Worm (Caenorhabditis elegans) whole organism, L1 larva: ENCODE measurements around the gene tre-2.

Experiments
- C16A3.4 ChIP-seq: fragments of 150-350 bp; optimal IDR thresholded peaks from 2 replicates; lab custom pipeline; 2014; ENCODE audit warnings: missing biosample characterization, missing genetic modification characterization
- Y116A8C.19 ChIP-seq: sonication (generic microtip); optimal IDR thresholded peaks from 2 replicates; lab custom pipeline; 2016; ENCODE audit warnings: missing compliant biosample characterization, missing genetic modification characterization, borderline replicate concordance
- alr-1 ChIP-seq: fragments of 200-800 bp; sonication (Bioruptor generic); optimal IDR thresholded peaks from 2 replicates; lab custom pipeline; 2018; ENCODE audit warnings: borderline replicate concordance, mild to moderate bottlenecking, missing genetic modification characterization, missing compliant biosample characterization
- aly-2 ChIP-seq: fragments of 150-350 bp; optimal IDR thresholded peaks from 2 replicates; lab custom pipeline; 2014; ENCODE audit warnings: missing biosample characterization, missing genetic modification characterization
- ama-1 ChIP-seq: fragments of 150-350 bp; optimal IDR thresholded peaks from 2 replicates; lab custom pipeline; 2014
- blmp-1 ChIP-seq: fragments of 150-350 bp; optimal IDR thresholded peaks from 2 replicates; lab custom pipeline; 2014; ENCODE audit warnings: missing biosample characterization, missing genetic modification characterization
- ceh-82 ChIP-seq, 3 experiments: fragments of 150-350 bp in 1 of 3; sonication (generic microtip) in 2 of 3; optimal IDR thresholded peaks; 2 replicates each; lab custom pipeline; 2014 to 2017; ENCODE audit warnings: missing biosample characterization in 3 of 3, missing genetic modification characterization in 3 of 3
- ceh-90 ChIP-seq: sonication (generic microtip); optimal IDR thresholded peaks from 2 replicates; lab custom pipeline; 2016; ENCODE audit warnings: missing genetic modification characterization, missing compliant biosample characterization
- dsc-1 ChIP-seq: sonication (generic microtip); optimal IDR thresholded peaks from 2 replicates; lab custom pipeline; 2016; ENCODE audit warnings: mild to moderate bottlenecking, missing genetic modification characterization, missing compliant biosample characterization
- efl-1 ChIP-seq, 4 experiments: fragments of 150-350 bp; optimal IDR thresholded peaks in 3 of 4; peaks in 1 of 4; 1 replicate in 1 of 4; 2 replicates in 3 of 4; lab custom pipeline; 2014; ENCODE audit warnings: missing biosample characterization in 2 of 4, missing genetic modification characterization in 2 of 4, missing genetic modification reagents in 2 of 4
- efl-3 ChIP-seq: fragments of 200-800 bp; sonication (Bioruptor generic); optimal IDR thresholded peaks from 2 replicates; lab custom pipeline; 2018; ENCODE audit warnings: mild to moderate bottlenecking, missing genetic modification characterization, missing compliant biosample characterization
- elt-2 ChIP-seq: sonication (generic microtip); optimal IDR thresholded peaks from 2 replicates; lab custom pipeline; 2016; ENCODE audit warnings: missing genetic modification characterization, mild to moderate bottlenecking, inconsistent platforms, missing compliant biosample characterization, missing genetic modification reagents
- elt-3 ChIP-seq, 6 experiments: fragments of 150-350 bp in 1 of 6; sonication (generic microtip); optimal IDR thresholded peaks; 2 replicates each; lab custom pipeline; 2017 to 2018; ENCODE audit warnings: missing biosample characterization in 6 of 6, missing genetic modification characterization in 6 of 6, inconsistent platforms in 1 of 6
- fkh-10 ChIP-seq: sonication (generic microtip); optimal IDR thresholded peaks from 2 replicates; lab custom pipeline; 2017; ENCODE audit warnings: missing biosample characterization, missing genetic modification reagents, missing genetic modification characterization
- fkh-8 ChIP-seq: sonication (generic microtip); optimal IDR thresholded peaks from 2 replicates; lab custom pipeline; 2016; ENCODE audit warnings: mild to moderate bottlenecking, missing genetic modification characterization, missing compliant biosample characterization
- fos-1 ChIP-seq: fragments of 150-350 bp; optimal IDR thresholded peaks from 2 replicates; lab custom pipeline; 2014; ENCODE audit warnings: missing biosample characterization, missing genetic modification characterization
- isw-1 ChIP-seq: fragments of 200-800 bp; sonication (Bioruptor generic); IDR thresholded peaks from 2 replicates; pipeline ENCODE4 v1.3.6; 2022; ENCODE audit warnings: missing genetic modification characterization, missing compliant biosample characterization
- jun-1 ChIP-seq: fragments of 150-350 bp; optimal IDR thresholded peaks from 2 replicates; lab custom pipeline; 2014; ENCODE audit warnings: missing biosample characterization, missing genetic modification reagents, missing genetic modification characterization
- lin-13 ChIP-seq: fragments of 150-350 bp; optimal IDR thresholded peaks from 2 replicates; lab custom pipeline; 2014; ENCODE audit warnings: missing biosample characterization, missing genetic modification reagents, missing genetic modification characterization
- lin-14 ChIP-seq: fragments of 200-800 bp; sonication (Bioruptor generic); optimal IDR thresholded peaks from 2 replicates; lab custom pipeline; 2018; ENCODE audit warnings: mild to moderate bottlenecking, missing genetic modification characterization, moderate library complexity, missing compliant biosample characterization
- lin-39 ChIP-seq: fragments of 150-350 bp; optimal IDR thresholded peaks from 2 replicates; lab custom pipeline; 2014; ENCODE audit warnings: missing biosample characterization, missing genetic modification reagents, missing genetic modification characterization
- lir-3 ChIP-seq: sonication (generic microtip); optimal IDR thresholded peaks from 2 replicates; lab custom pipeline; 2016; ENCODE audit warnings: mild to moderate bottlenecking, missing genetic modification characterization, moderate library complexity, missing compliant biosample characterization; ENCODE audit not compliant: poor library complexity
- mab-9 ChIP-seq: fragments of 200-800 bp; sonication (Bioruptor generic); IDR thresholded peaks from 2 replicates; pipeline ENCODE4 v1.3.6; 2022; ENCODE audit warnings: missing genetic modification reagents, missing genetic modification characterization, missing compliant biosample characterization
- mdl-1 ChIP-seq, 2 experiments: fragments of 150-350 bp; optimal IDR thresholded peaks; 2 replicates each; lab custom pipeline; 2014 to 2017; ENCODE audit warnings: missing biosample characterization in 2 of 2, missing genetic modification characterization in 2 of 2, inconsistent platforms in 1 of 2
- mep-1 ChIP-seq: fragments of 150-350 bp; optimal IDR thresholded peaks from 2 replicates; lab custom pipeline; 2014; ENCODE audit warnings: missing biosample characterization, missing genetic modification characterization
- nhr-11 ChIP-seq: fragments of 150-350 bp; optimal IDR thresholded peaks from 2 replicates; lab custom pipeline; 2014; ENCODE audit warnings: missing biosample characterization, missing genetic modification characterization
- nhr-12 ChIP-seq: sonication (generic microtip); optimal IDR thresholded peaks from 2 replicates; lab custom pipeline; 2017; ENCODE audit warnings: missing biosample characterization, missing genetic modification characterization
- nhr-19 ChIP-seq: fragments of 200-800 bp; sonication (Bioruptor generic); conservative IDR thresholded peaks from 2 replicates; pipeline ENCODE4 v1.3.6; 2022; ENCODE audit warnings: missing genetic modification characterization, missing compliant biosample characterization
- nhr-20 ChIP-seq: sonication (generic microtip); optimal IDR thresholded peaks from 2 replicates; lab custom pipeline; 2016; ENCODE audit warnings: mild to moderate bottlenecking, missing genetic modification characterization, missing compliant biosample characterization
- nhr-237 ChIP-seq: fragments of 150-350 bp; optimal IDR thresholded peaks from 2 replicates; lab custom pipeline; 2014; ENCODE audit warnings: missing biosample characterization, missing genetic modification characterization
- nhr-84 ChIP-seq: sonication (generic microtip); optimal IDR thresholded peaks from 2 replicates; lab custom pipeline; 2017; ENCODE audit warnings: missing biosample characterization, missing genetic modification characterization
- nhr-85 ChIP-seq: sonication (generic microtip); peaks from one replicate; lab custom pipeline; 2016; ENCODE audit warnings: missing genetic modification characterization, inconsistent platforms, missing compliant biosample characterization
- pag-3 ChIP-seq: sonication (generic microtip); optimal IDR thresholded peaks from 2 replicates; lab custom pipeline; 2017; ENCODE audit warnings: missing genetic modification characterization, mild to moderate bottlenecking, missing compliant biosample characterization, antibody characterized with exemption, borderline replicate concordance; ENCODE audit not compliant: insufficient read depth
- pqm-1 ChIP-seq: sonication (generic microtip); optimal IDR thresholded peaks from 3 replicates; lab custom pipeline; 2017; ENCODE audit warnings: missing biosample characterization, missing genetic modification characterization
- rnt-1 ChIP-seq: sonication (generic microtip); optimal IDR thresholded peaks from 2 replicates; lab custom pipeline; 2016; ENCODE audit warnings: mild to moderate bottlenecking, missing genetic modification characterization, moderate library complexity, missing compliant biosample characterization
- skn-1 ChIP-seq: fragments of 150-350 bp; optimal IDR thresholded peaks from 2 replicates; lab custom pipeline; 2014; ENCODE audit warnings: missing biosample characterization, missing genetic modification characterization
- sup-37 ChIP-seq: fragments of 200-800 bp; sonication (Bioruptor generic); optimal IDR thresholded peaks from 2 replicates; lab custom pipeline; 2018; ENCODE audit warnings: mild to moderate bottlenecking, missing genetic modification characterization, missing compliant biosample characterization
- tlp-1 ChIP-seq: fragments of 150-350 bp; optimal IDR thresholded peaks from 2 replicates; lab custom pipeline; 2014; ENCODE audit warnings: missing biosample characterization, missing genetic modification characterization
- unc-130 ChIP-seq: fragments of 150-350 bp; optimal IDR thresholded peaks from 2 replicates; lab custom pipeline; 2017; ENCODE audit warnings: missing biosample characterization, missing genetic modification characterization, inconsistent platforms
- unc-30 ChIP-seq: sonication (generic microtip); optimal IDR thresholded peaks from 2 replicates; lab custom pipeline; 2017; ENCODE audit warnings: missing biosample characterization, missing genetic modification characterization
- unc-62 ChIP-seq: fragments of 150-350 bp; optimal IDR thresholded peaks from 2 replicates; lab custom pipeline; 2014; ENCODE audit warnings: missing biosample characterization, missing genetic modification reagents, missing genetic modification characterization
- unc-86 ChIP-seq: sonication (generic microtip); optimal IDR thresholded peaks from 2 replicates; lab custom pipeline; 2016; ENCODE audit warnings: missing genetic modification characterization, missing compliant biosample characterization
- unc-98 ChIP-seq: fragments of 200-800 bp; sonication (Bioruptor generic); IDR thresholded peaks from 2 replicates; pipeline ENCODE4 v1.3.6; 2022; ENCODE audit warnings: missing genetic modification characterization, missing compliant biosample characterization
- vab-15 ChIP-seq: sonication (generic microtip); optimal IDR thresholded peaks from 2 replicates; lab custom pipeline; 2017; ENCODE audit warnings: missing genotype, mild to moderate bottlenecking, missing genetic modification characterization, missing compliant biosample characterization
- xbp-1 ChIP-seq: sonication (generic microtip); optimal IDR thresholded peaks from 2 replicates; lab custom pipeline; 2016; ENCODE audit warnings: missing genetic modification characterization, missing compliant biosample characterization
- zip-4 ChIP-seq: fragments of 200-800 bp; sonication (Bioruptor generic); optimal IDR thresholded peaks from 2 replicates; lab custom pipeline; 2018; ENCODE audit warnings: mild to moderate bottlenecking, missing genetic modification characterization, moderate library complexity, missing compliant biosample characterization

tre-2 gene

ce11 chrIV:6919318-6919717, 36.1 kb upstream of the tre-2 start, which contains the start of gene ruvb-2 (continued):
- TF ChIP-seq alr-1 (no peak), lin-13 (GFP tag; lab: Kevin White, UChicago) (peak; percentile 87), unc-30 (tag; lab: Kevin White, UChicago) (no peak), C16A3.4 (tag; lab: Kevin White, UChicago) (peak; percentile 92), fkh-8 (peak; percentile 88), nhr-12 (tag; lab: Kevin White, UChicago) (no peak), lir-3 (peak; percentile 61), ama-1 (lab: Kevin White, UChicago) (peak; percentile 14), rnt-1 (peak; percentile 92), dsc-1 (tag; lab: Kevin White, UChicago) (peak; percentile 92), jun-1 (tag; lab: Kevin White, UChicago) (peak; percentile 77), nhr-19 (peak; percentile 89), blmp-1 (tag; lab: Kevin White, UChicago) (peak; percentile 90), fos-1 (tag; lab: Kevin White, UChicago) (peak; percentile 69), ceh-90 (peak; percentile 8), sup-37 (GFP tag; lab: Kevin White, UChicago) (peak; percentile 1), fkh-10 (GFP tag; lab: Kevin White, UChicago) (peak; percentile 37), pag-3 (tag; lab: Kevin White, UChicago) (no peak), lin-14 (peak; percentile 93), nhr-237 (tag; lab: Kevin White, UChicago) (peak; percentile 48), nhr-84 (tag; lab: Kevin White, UChicago) (no peak), vab-15 (no peak), mdl-1 (tag; optimal IDR thresholded peaks at IDR 0.05; lab: Kevin White, UChicago) (peak in 1 of 2 experiments; percentile 90), tlp-1 (tag; lab: Kevin White, UChicago) (no peak), zip-4 (peak; percentile 64), ceh-82 (tag; optimal IDR thresholded peaks at IDR 0.05; lab: Kevin White, UChicago) (peak; percentile 77 to 92 (median 77)), unc-86 (tag; lab: Kevin White, UChicago) (peak; percentile 84), mab-9 (peak; percentile 65; the same call in 1 of the 2 replicates), mep-1 (peak; percentile 98), aly-2 (tag; lab: Kevin White, UChicago) (peak; percentile 59), efl-3 (GFP tag; lab: Kevin White, UChicago) (no peak), efl-1 (optimal IDR thresholded peaks at IDR 0.05; lab: Kevin White, UChicago) (peak; percentile 88 to 91), efl-1 (GFP tag; optimal IDR thresholded peaks at IDR 0.05 in 1 of 2; lab: Kevin White, UChicago) (peak; percentile 92 to 99), elt-2 (tag; lab: Kevin White, UChicago) (peak; percentile 44), lin-39 (tag; lab: Kevin White, UChicago) (peak; percentile 93), isw-1 (GFP tag; lab: Robert Waterston, UW) (peak; percentile 85)

DNA sequence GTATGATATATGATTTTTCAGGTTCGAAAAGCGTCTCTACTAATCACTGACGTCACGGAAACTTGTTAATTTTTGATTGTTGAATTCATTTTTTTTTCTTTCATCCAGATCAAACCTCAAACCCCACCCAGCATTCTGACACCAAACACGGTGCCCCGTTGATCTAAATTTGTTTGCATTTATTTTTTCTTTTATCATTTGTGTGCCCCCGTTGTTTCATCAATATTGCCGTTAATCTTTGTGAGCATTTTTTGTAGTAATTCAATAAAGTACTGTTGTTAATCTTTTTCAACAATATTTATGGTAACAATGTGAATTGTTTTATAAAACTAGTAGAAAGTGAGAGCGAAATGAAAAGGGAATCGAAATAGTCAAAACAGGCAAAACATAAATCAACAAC, 33.6 kb upstream of the tre-2 start:
- TF ChIP-seq skn-1 (tag; lab: Kevin White, UChicago) (no peak), unc-130 (tag; lab: Kevin White, UChicago) (no peak), sup-37 (GFP tag; lab: Kevin White, UChicago) (no peak), unc-62 (GFP tag; lab: Kevin White, UChicago) (no peak), nhr-20 (tag; lab: Kevin White, UChicago) (no peak), xbp-1 (no peak), nhr-11 (tag; lab: Kevin White, UChicago) (no peak), unc-98 (GFP tag; lab: Robert Waterston, UW) (no peak), Y116A8C.19 (tag; lab: Kevin White, UChicago) (no peak), elt-3 (tag; optimal IDR thresholded peaks at IDR 0.05; lab: Kevin White, UChicago) (no peak), pqm-1 (tag; lab: Kevin White, UChicago) (no peak), dsc-1 (tag; lab: Kevin White, UChicago) (no peak), nhr-85 (no peak)
